Fruit fly (Drosophila melanogaster) whole organism, wandering third instar larva: ENCODE measurements around the gene Akt.
A peak's percentile ranks its signal among the peaks of the same experiment; 100 is the strongest.

ENCODE experiments used
- Abd-B ChIP-seq: fragments of >200 bp; optimal IDR thresholded peaks from 2 replicates; lab custom pipeline; 2017; ENCODE audit warnings: missing biosample characterization, missing genetic modification characterization
- CG32264 ChIP-seq: fragments of 200-800 bp; sonication (Bioruptor generic); optimal IDR thresholded peaks from 2 replicates; lab custom pipeline; 2016; ENCODE audit warnings: missing biosample characterization, missing genetic modification characterization
- CG9705 ChIP-seq: fragments of 200-800 bp; sonication (Bioruptor generic); optimal IDR thresholded peaks from 2 replicates; lab custom pipeline; 2018; ENCODE audit warnings: missing biosample characterization, mild to moderate bottlenecking, missing genetic modification characterization
- CrebA ChIP-seq: fragments of 200-800 bp; sonication (Bioruptor generic); optimal IDR thresholded peaks from 2 replicates; lab custom pipeline; 2016; ENCODE audit warnings: missing biosample characterization, mild to moderate bottlenecking, missing genetic modification characterization, borderline replicate concordance
- Dfd ChIP-seq: fragments of >200 bp; optimal IDR thresholded peaks from 2 replicates; lab custom pipeline; 2017; ENCODE audit warnings: missing biosample characterization, missing genetic modification characterization
- Dif ChIP-seq: fragments of 200-275, 200-300 bp; sonication (Bioruptor generic); optimal IDR thresholded peaks from 2 replicates; lab custom pipeline; 2018; ENCODE audit warnings: missing biosample characterization, missing genetic modification characterization; ENCODE audit not compliant: partially characterized antibody
- GATAd ChIP-seq: sonication (Bioruptor generic); optimal IDR thresholded peaks from 2 replicates; lab custom pipeline; 2016; ENCODE audit warnings: missing biosample characterization, missing genetic modification characterization
- HLH106 ChIP-seq: fragments of 200-800 bp; optimal IDR thresholded peaks from 3 replicates; lab custom pipeline; 2019; ENCODE audit warnings: missing biosample characterization, mild to moderate bottlenecking, missing genetic modification characterization, moderate library complexity
- Hnf4 ChIP-seq: fragments of 200-800 bp; sonication (Bioruptor generic); optimal IDR thresholded peaks from 2 replicates; lab custom pipeline; 2016; ENCODE audit warnings: missing biosample characterization, mild to moderate bottlenecking, missing genetic modification characterization
- Hr78 ChIP-seq: fragments of >200 bp; optimal IDR thresholded peaks from 2 replicates; lab custom pipeline; 2017; ENCODE audit warnings: missing biosample characterization, missing genetic modification characterization
- Hr83 ChIP-seq: fragments of 200-300 bp; sonication (Bioruptor generic); optimal IDR thresholded peaks from 2 replicates; lab custom pipeline; 2016; ENCODE audit warnings: missing biosample characterization, mild to moderate bottlenecking, missing genetic modification characterization, moderate library complexity; ENCODE audit not compliant: poor library complexity, severe bottlenecking
- N ChIP-seq: fragments of >200 bp; optimal IDR thresholded peaks from 2 replicates; lab custom pipeline; 2018; ENCODE audit warnings: missing biosample characterization, missing external identifiers, missing genetic modification characterization
- OdsH ChIP-seq: fragments of 200-800 bp; sonication (Bioruptor generic); optimal IDR thresholded peaks from 2 replicates; lab custom pipeline; 2016; ENCODE audit warnings: missing biosample characterization, mild to moderate bottlenecking, missing genetic modification characterization
- Rel ChIP-seq, 2 experiments: fragments of 200-800 bp; sonication (Bioruptor generic) in 1 of 2; optimal IDR thresholded peaks; 2 replicates in 1 of 2; 3 replicates in 1 of 2; lab custom pipeline; 2016 to 2019; ENCODE audit warnings: mild to moderate bottlenecking in 2 of 2, missing biosample characterization in 2 of 2, missing genetic modification characterization in 2 of 2, moderate library complexity in 1 of 2
- Sp1 ChIP-seq: fragments of 200-800 bp; sonication (Bioruptor generic); optimal IDR thresholded peaks from 3 replicates; lab custom pipeline; 2019; ENCODE audit warnings: missing biosample characterization, mild to moderate bottlenecking, missing genetic modification characterization, moderate library complexity
- br ChIP-seq: fragments of 200-800 bp; sonication (Bioruptor generic); optimal IDR thresholded peaks from 2 replicates; lab custom pipeline; 2016; ENCODE audit warnings: missing biosample characterization, missing genetic modification characterization
- brk ChIP-seq: fragments of 200-800 bp; sonication (Bioruptor generic); optimal IDR thresholded peaks from 2 replicates; lab custom pipeline; 2016; ENCODE audit warnings: missing biosample characterization, mild to moderate bottlenecking, missing genetic modification characterization
- dl ChIP-seq, 2 experiments: fragments of 175-275, 200-275 bp in 1 of 2; fragments of 200-275 bp in 1 of 2; sonication (Bioruptor generic); optimal IDR thresholded peaks; lab custom pipeline; 2018; ENCODE audit warnings: mild to moderate bottlenecking in 2 of 2, missing biosample characterization in 2 of 2, missing genetic modification characterization in 2 of 2, moderate library complexity in 2 of 2; ENCODE audit not compliant: partially characterized antibody in 2 of 2, insufficient read depth in 1 of 2
- dmrt93B ChIP-seq: fragments of 200-800 bp; sonication (Bioruptor generic); optimal IDR thresholded peaks from 2 replicates; lab custom pipeline; 2018; ENCODE audit warnings: missing biosample characterization, mild to moderate bottlenecking, missing genetic modification characterization
- dsf ChIP-seq: sonication (Bioruptor generic); optimal IDR thresholded peaks from 2 replicates; lab custom pipeline; 2016; ENCODE audit warnings: missing biosample characterization, missing genetic modification characterization, borderline replicate concordance
- foxo ChIP-seq, 2 experiments: fragments of 200-800 bp; sonication (Bioruptor generic); optimal IDR thresholded peaks; 2 replicates in 1 of 2; 3 replicates in 1 of 2; lab custom pipeline; 2016 to 2017; ENCODE audit warnings: missing biosample characterization in 2 of 2, missing genetic modification characterization in 2 of 2
- fru ChIP-seq: fragments of 200-800 bp; sonication (Bioruptor generic); optimal IDR thresholded peaks from 3 replicates; lab custom pipeline; 2016; ENCODE audit warnings: missing biosample characterization, mild to moderate bottlenecking, missing genetic modification characterization
- jim ChIP-seq: fragments of 175-275, 200-325 bp; sonication (Bioruptor generic); optimal IDR thresholded peaks from 2 replicates; lab custom pipeline; 2016; ENCODE audit warnings: missing biosample characterization, mild to moderate bottlenecking, missing genetic modification characterization
- lola ChIP-seq: fragments of >200 bp; optimal IDR thresholded peaks from 2 replicates; lab custom pipeline; 2017; ENCODE audit warnings: missing biosample characterization, missing genetic modification characterization
- pan ChIP-seq: fragments of >200 bp; optimal IDR thresholded peaks from 2 replicates; lab custom pipeline; 2017
- psq ChIP-seq: fragments of 200-800 bp; sonication (Bioruptor generic); optimal IDR thresholded peaks from 3 replicates; lab custom pipeline; 2017; ENCODE audit warnings: missing biosample characterization, mild to moderate bottlenecking, missing genetic modification characterization, moderate library complexity
- sage ChIP-seq: fragments of 200-800 bp; sonication (Bioruptor generic); optimal IDR thresholded peaks from 2 replicates; lab custom pipeline; 2016; ENCODE audit warnings: missing biosample characterization, mild to moderate bottlenecking, missing genetic modification characterization
- sv ChIP-seq: fragments of 200-800 bp; sonication (Bioruptor generic); optimal IDR thresholded peaks from 3 replicates; lab custom pipeline; 2016; ENCODE audit warnings: missing biosample characterization, missing genetic modification characterization
- tai ChIP-seq: sonication (Bioruptor generic); optimal IDR thresholded peaks from 2 replicates; lab custom pipeline; 2016; ENCODE audit warnings: missing biosample characterization, missing genetic modification characterization
- usp ChIP-seq: fragments of >200 bp; optimal IDR thresholded peaks from 2 replicates; lab custom pipeline; 2017; ENCODE audit warnings: missing biosample characterization, missing genetic modification characterization
- woc ChIP-seq: sonication (Bioruptor generic); optimal IDR thresholded peaks from 2 replicates; lab custom pipeline; 2016; ENCODE audit warnings: missing biosample characterization, mild to moderate bottlenecking, missing genetic modification characterization

Gene Akt

DNA sequence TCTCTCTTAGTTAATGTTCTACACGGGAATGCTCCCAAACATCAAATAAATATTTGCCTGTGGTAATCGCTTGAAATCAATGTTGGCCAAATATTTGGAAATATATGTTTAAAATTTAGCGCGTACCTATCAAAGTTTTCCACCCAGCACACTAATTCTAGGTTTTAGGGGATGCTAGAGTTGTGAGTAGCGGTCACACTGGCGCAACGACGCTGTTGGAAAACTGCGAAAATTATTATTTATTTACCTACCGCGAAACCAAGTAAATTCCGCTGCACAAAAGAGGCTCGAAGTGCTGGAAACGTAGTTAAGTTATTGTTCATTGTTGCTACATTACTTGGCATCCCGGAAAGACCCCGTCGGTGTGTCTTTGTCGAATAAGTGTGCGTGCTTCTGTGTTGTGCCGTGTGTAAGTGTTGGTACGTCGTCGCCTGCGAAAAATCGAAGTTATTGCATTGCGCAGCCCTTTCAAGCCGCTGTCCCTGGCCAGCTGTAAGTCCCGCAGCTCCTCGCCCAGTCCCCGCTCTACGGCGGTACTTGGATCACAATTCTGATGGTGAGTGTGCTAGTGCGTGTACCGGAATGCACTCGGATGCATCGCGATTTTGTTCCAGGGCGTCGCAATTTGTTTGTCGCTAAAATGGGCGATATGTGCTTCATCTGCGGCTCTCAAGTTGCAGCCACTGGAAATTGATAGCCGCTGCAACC is 48.3 kb upstream of the Akt start, which contains the start of gene msps:
msps (plus strand) TSS at position 181 of the 708 bp plus-strand sequence.
- TF ChIP-seq usp: no peak
- TF ChIP-seq Rel (GFP tag; optimal IDR thresholded peaks at IDR 0.05; lab: Kevin White, UChicago): no peak
- peak; percentile 19 for TF ChIP-seq Rel (tag; optimal IDR thresholded peaks at IDR 0.05; lab: Kevin White, UChicago)

DNA sequence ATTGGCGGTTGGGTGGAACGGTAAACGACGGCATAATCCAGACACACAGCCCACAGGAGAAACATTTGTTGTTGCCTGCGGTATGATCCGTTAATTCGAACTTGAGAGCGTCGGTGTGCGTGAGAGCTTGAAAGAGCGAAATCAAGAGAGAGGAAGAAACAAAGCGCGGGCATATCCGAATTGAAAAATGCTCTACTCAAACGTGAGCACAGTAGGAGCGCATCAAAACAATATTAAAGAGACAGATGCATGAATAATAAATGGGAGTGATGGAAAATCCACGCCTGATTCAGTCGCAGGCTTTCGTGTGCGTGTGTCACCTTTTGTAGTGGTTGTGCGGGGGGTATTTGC is 47.7 kb upstream of the Akt start:
- TF ChIP-seq brk (no peak), woc (GFP tag; lab: Kevin White, UChicago) (no peak), dl (GFP tag; optimal IDR thresholded peaks at IDR 0.05; lab: Kevin White, UChicago; ENCODE audit: insufficient read depth in 1 of 2, partially characterized antibody in 2 of 2) (peak in 1 of 2 experiments; percentile 22), fru (GFP tag; lab: Kevin White, UChicago) (no peak), Dif (GFP tag; lab: Kevin White, UChicago) (peak; percentile 34), Rel (GFP tag; optimal IDR thresholded peaks at IDR 0.05; lab: Kevin White, UChicago) (no peak), Rel (tag; optimal IDR thresholded peaks at IDR 0.05; lab: Kevin White, UChicago) (no peak), pan (lab: Kevin White, UChicago) (no peak), dmrt93B (no peak), Hnf4 (no peak), lola (GFP tag; lab: Kevin White, UChicago) (no peak), Abd-B (GFP tag; lab: Kevin White, UChicago) (no peak), Hr83 (GFP tag; lab: Kevin White, UChicago) (peak; percentile 4), sv (GFP tag; lab: Kevin White, UChicago) (no peak), psq (GFP tag; lab: Kevin White, UChicago) (peak; percentile 29), sage (no peak), br (GFP tag; lab: Kevin White, UChicago) (peak; percentile 33), HLH106 (tag; lab: Kevin White, UChicago) (no peak), GATAd (GFP tag; lab: Kevin White, UChicago) (no peak), dsf (no peak), foxo (GFP tag; optimal IDR thresholded peaks at IDR 0.05; lab: Kevin White, UChicago) (no peak), tai (GFP tag; lab: Kevin White, UChicago) (no peak), OdsH (no peak), CG32264 (no peak)

DNA sequence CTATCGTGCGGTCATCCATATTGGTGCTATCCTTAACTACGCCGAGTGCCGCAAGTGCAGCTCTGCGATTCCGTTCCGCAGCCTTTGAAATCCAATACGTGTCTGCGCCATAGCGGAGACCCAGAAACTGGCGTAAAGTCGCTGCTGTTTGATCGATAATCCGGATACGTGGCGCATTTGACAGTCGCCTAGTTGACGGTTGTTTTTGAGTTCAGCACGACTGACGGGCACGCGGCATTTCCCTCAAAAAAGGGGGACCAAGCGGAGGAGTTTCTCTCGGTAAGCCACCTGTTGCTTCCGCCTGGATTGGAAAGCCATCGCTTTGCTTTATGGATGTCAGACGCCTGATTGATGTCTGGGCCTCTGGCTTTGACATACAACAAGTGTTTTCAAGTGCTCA is 31.5 kb upstream of the Akt start, which contains the start of gene CG10185:
CG10185 (minus strand) TSS at position 101 of the 400 bp plus-strand sequence.
- no peak for TF ChIP-seq Hnf4
- no peak for TF ChIP-seq OdsH
- no peak for TF ChIP-seq pan (lab: Kevin White, UChicago)
- TF ChIP-seq Dfd: no peak
- TF ChIP-seq br (GFP tag; lab: Kevin White, UChicago): no peak
- no peak for TF ChIP-seq dl (GFP tag; optimal IDR thresholded peaks at IDR 0.05; lab: Kevin White, UChicago; ENCODE audit: insufficient read depth in 1 of 2, partially characterized antibody in 2 of 2)
- TF ChIP-seq CrebA (GFP tag; lab: Kevin White, UChicago): no peak
- TF ChIP-seq N (GFP tag; lab: Kevin White, UChicago): no peak
- TF ChIP-seq brk: no peak
- TF ChIP-seq fru (GFP tag; lab: Kevin White, UChicago): no peak
- TF ChIP-seq Sp1 (GFP tag; lab: Kevin White, UChicago): no peak
- TF ChIP-seq jim: no peak
- TF ChIP-seq HLH106 (tag; lab: Kevin White, UChicago): no peak
- TF ChIP-seq foxo (GFP tag; optimal IDR thresholded peaks at IDR 0.05; lab: Kevin White, UChicago): no peak
- TF ChIP-seq Hr78 (GFP tag; lab: Kevin White, UChicago): no peak

DNA sequence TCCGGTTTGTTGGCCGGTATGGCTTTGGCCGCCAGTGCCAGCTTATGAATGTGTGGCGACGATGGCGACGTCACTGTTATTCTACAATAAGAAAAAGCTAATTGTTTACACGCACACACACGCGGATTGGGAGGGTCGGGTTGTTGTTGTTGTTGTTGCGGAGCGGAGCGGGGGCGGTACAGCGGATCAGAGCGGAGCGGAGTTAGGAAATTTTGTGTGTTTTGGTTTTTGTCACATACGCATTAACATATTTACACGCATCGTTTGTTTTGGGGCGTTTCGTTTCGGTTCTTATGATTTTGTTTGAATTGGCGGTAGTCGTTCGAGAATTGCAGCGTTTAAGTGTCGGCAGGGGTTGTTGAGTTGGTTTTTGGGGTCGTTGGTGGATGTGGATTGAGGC is 29.8 kb upstream of the Akt start:
- TF ChIP-seq N (GFP tag; lab: Kevin White, UChicago) (no peak), brk (no peak), tai (GFP tag; lab: Kevin White, UChicago) (no peak), CG9705 (no peak), CG32264 (no peak), Hr83 (GFP tag; lab: Kevin White, UChicago) (no peak)
